Fruit fly (Drosophila melanogaster) Kc167 (cell line): ENCODE results near the gene Cp18.

Source experiments
- Sin3A ChIP-seq: fragments of >200 bp; optimal IDR thresholded peaks from 2 replicates; lab custom pipeline; 2018; ENCODE audit warnings: missing external identifiers
- h ChIP-seq: fragments of >200 bp; optimal IDR thresholded peaks from 3 replicates; lab custom pipeline; 2018; ENCODE audit warnings: missing external identifiers
- insv ChIP-seq: fragments of >200 bp; optimal IDR thresholded peaks from 3 replicates; lab custom pipeline; 2018; ENCODE audit warnings: missing external identifiers
- psq ChIP-seq: fragments of >200 bp; optimal IDR thresholded peaks from 2 replicates; lab custom pipeline; 2017; ENCODE audit warnings: missing external identifiers
- ttk ChIP-seq: sonication (Bioruptor generic); optimal IDR thresholded peaks from 2 replicates; lab custom pipeline; 2017; ENCODE audit warnings: missing external identifiers

dm6 chr3L:8682551-8683375 lies 43.8 kb upstream of the Cp18 start:
- TF ChIP-seq Sin3A (lab: Kevin White, UChicago) (no peak), psq (lab: Kevin White, UChicago) (no peak), h (lab: Kevin White, UChicago) (no peak), ttk (no peak), insv (lab: Kevin White, UChicago) (no peak)
